Fruit fly (Drosophila melanogaster): Measurements from ENCODE around the gene CG4022.

Gene CG4022

DNA sequence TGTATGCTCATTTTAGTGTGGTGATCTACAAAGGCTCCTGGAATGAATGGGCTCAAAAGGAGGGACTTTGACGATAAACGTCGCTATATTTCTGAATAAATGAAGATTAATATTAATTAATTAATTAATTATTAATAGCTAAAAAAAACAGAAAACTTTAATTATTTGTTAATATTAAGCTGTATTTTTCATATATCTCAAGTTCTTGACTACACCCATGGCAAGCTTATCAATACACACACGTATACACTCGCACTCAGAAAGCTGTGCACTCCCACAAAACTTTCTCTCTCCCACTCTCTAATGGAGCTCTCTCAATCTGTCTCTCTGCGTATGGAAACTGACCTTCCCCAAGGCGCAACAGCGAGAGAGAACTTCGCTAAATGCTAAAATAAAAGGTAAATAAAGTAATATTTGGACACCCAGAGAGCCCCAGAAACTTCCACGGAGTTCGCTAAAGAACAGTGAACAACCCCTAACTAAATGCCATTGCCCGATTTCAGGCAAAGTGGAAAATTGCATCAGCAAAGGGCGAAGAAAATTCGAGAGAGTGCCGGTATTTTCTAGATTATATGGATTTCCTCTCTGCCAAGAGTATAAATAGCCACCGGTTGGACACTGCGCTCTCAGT, 37.1 kb downstream of the CG4022 start:
- peak; percentile 71 for TF ChIP-seq CG6792 (GFP tag; optimal IDR thresholded peaks at IDR 0.05)
- TF ChIP-seq CG6854 (GFP tag; optimal IDR thresholded peaks at IDR 0.05), result peak; percentile 18
- TF ChIP-seq acj6 (GFP tag; optimal IDR thresholded peaks at IDR 0.05), result peak; percentile 83
- peak; percentile 46 for TF ChIP-seq CG8319 (GFP tag; optimal IDR thresholded peaks at IDR 0.05)
- TF ChIP-seq Ets96B (tag; optimal IDR thresholded peaks at IDR 0.05), result peak; percentile 69
- no peak for TF ChIP-seq dsx (GFP tag; optimal IDR thresholded peaks at IDR 0.05; ENCODE audit: poor library complexity, severe bottlenecking)
- peak; percentile 46 for TF ChIP-seq spab (GFP tag; optimal IDR thresholded peaks at IDR 0.05)
- TF ChIP-seq lz (GFP tag; optimal IDR thresholded peaks at IDR 0.05), result peak; percentile 69
- peak; percentile 89 for TF ChIP-seq CG32006 (GFP tag; optimal IDR thresholded peaks at IDR 0.05)
- peak; percentile 50 for TF ChIP-seq fd59A (GFP tag; optimal IDR thresholded peaks at IDR 0.05)
- TF ChIP-seq CG15336 (GFP tag; IDR thresholded peaks at IDR 0.05), result peak; percentile 90
- TF ChIP-seq CG1621 (tag; optimal IDR thresholded peaks at IDR 0.05), result peak; percentile 31
- peak; percentile 7 for TF ChIP-seq Sox15 (GFP tag; optimal IDR thresholded peaks at IDR 0.05)
- no peak for TF ChIP-seq Hr38 (GFP tag; optimal IDR thresholded peaks at IDR 0.05)
- peak; percentile 73 for TF ChIP-seq CG11294 (GFP tag; IDR thresholded peaks at IDR 0.05)
- peak; percentile 65 for TF ChIP-seq Sox102F (GFP tag; optimal IDR thresholded peaks at IDR 0.05)
- peak; percentile 81 for TF ChIP-seq Met (GFP tag; optimal IDR thresholded peaks at IDR 0.05)
- peak; percentile 62 for TF ChIP-seq Lpt (GFP tag; optimal IDR thresholded peaks at IDR 0.05)
- TF ChIP-seq fkh (GFP tag; optimal IDR thresholded peaks at IDR 0.05), result peak; percentile 20
- TF ChIP-seq Blimp-1 (GFP tag; optimal IDR thresholded peaks at IDR 0.05), result peak; percentile 27
- TF ChIP-seq ss (GFP tag; optimal IDR thresholded peaks at IDR 0.05), result no peak
- peak; percentile 83 for TF ChIP-seq achi (GFP tag; optimal IDR thresholded peaks at IDR 0.05)
- TF ChIP-seq CG3919 (GFP tag; optimal IDR thresholded peaks at IDR 0.05), result peak; percentile 86
- peak; percentile 72 for TF ChIP-seq CG16779 (tag; optimal IDR thresholded peaks at IDR 0.05)
- TF ChIP-seq Eip93F (GFP tag; optimal IDR thresholded peaks at IDR 0.05), result peak; percentile 25
- TF ChIP-seq CG7368 (GFP tag; optimal IDR thresholded peaks at IDR 0.05), result peak; percentile 65
- TF ChIP-seq CG34406 (GFP tag; optimal IDR thresholded peaks at IDR 0.05), result peak; percentile 79
- TF ChIP-seq CG3032 (tag; optimal IDR thresholded peaks at IDR 0.05), result peak; percentile 62
- TF ChIP-seq net (GFP tag; optimal IDR thresholded peaks at IDR 0.05), result peak; percentile 64
- peak; percentile 72 for TF ChIP-seq pdm3 (GFP tag; optimal IDR thresholded peaks at IDR 0.05)
- TF ChIP-seq CG11902 (GFP tag; optimal IDR thresholded peaks at IDR 0.05), result peak; percentile 39
- peak; percentile 49 for TF ChIP-seq dac (GFP tag; optimal IDR thresholded peaks at IDR 0.05)
- peak; percentile 69 for TF ChIP-seq CG10669 (GFP tag; optimal IDR thresholded peaks at IDR 0.05)
- peak; percentile 91 for TF ChIP-seq CG8119 (GFP tag; IDR thresholded peaks at IDR 0.05)
- peak; percentile 73 for TF ChIP-seq CG4318 (GFP tag; optimal IDR thresholded peaks at IDR 0.05)
- TF ChIP-seq Eip75B (GFP tag; optimal IDR thresholded peaks at IDR 0.05), result peak; percentile 73
- TF ChIP-seq Hr39 (GFP tag; optimal IDR thresholded peaks at IDR 0.05), result peak; percentile 36
- TF ChIP-seq topi (GFP tag; optimal IDR thresholded peaks at IDR 0.05), result peak; percentile 81
- peak; percentile 83 for TF ChIP-seq esn (GFP tag; optimal IDR thresholded peaks at IDR 0.05)
- TF ChIP-seq vri (GFP tag; optimal IDR thresholded peaks at IDR 0.05), result peak; percentile 54
- peak; percentile 8 to 56 for TF ChIP-seq salr (GFP tag; optimal IDR thresholded peaks at IDR 0.05)
- TF ChIP-seq OdsH (GFP tag; optimal IDR thresholded peaks at IDR 0.05), result peak; percentile 78
- peak; percentile 68 for TF ChIP-seq CG11762 (GFP tag; optimal IDR thresholded peaks at IDR 0.05; ENCODE audit: insufficient read depth)
- TF ChIP-seq CG31627 (GFP tag; optimal IDR thresholded peaks at IDR 0.05), result peak; percentile 43
- TF ChIP-seq Gug (GFP tag; IDR thresholded peaks at IDR 0.05), result peak; percentile 78
- peak; percentile 4 for TF ChIP-seq Ets21C (GFP tag; optimal IDR thresholded peaks at IDR 0.05)
- TF ChIP-seq svp (GFP tag), result peak; percentile 82
- TF ChIP-seq CG8632 (GFP tag; optimal IDR thresholded peaks at IDR 0.05), result peak; percentile 77
- peak; percentile 69 for TF ChIP-seq Sox14 (GFP tag; optimal IDR thresholded peaks at IDR 0.05)
- peak; percentile 86 for TF ChIP-seq eg (GFP tag; IDR thresholded peaks at IDR 0.05)
- TF ChIP-seq fd85E (GFP tag; optimal IDR thresholded peaks at IDR 0.05), result peak; percentile 0
